Worm (Caenorhabditis elegans) whole organism, late embryonic: ENCODE measurements around the gene aff-1.

Experiments
- F13H6.1 ChIP-seq: sonication (generic microtip); optimal IDR thresholded peaks from 2 replicates; lab custom pipeline; 2016; ENCODE audit warnings: missing genetic modification characterization, missing compliant biosample characterization
- K02D7.2 ChIP-seq: sonication (generic microtip); optimal IDR thresholded peaks from 2 replicates; lab custom pipeline; 2017; ENCODE audit warnings: mild to moderate bottlenecking, missing genetic modification characterization, missing compliant biosample characterization
- K09A11.1 ChIP-seq: sonication (generic microtip); optimal IDR thresholded peaks from 2 replicates; lab custom pipeline; 2017; ENCODE audit warnings: antibody characterized with exemption, mild to moderate bottlenecking, missing genetic modification characterization, missing compliant biosample characterization; ENCODE audit not compliant: insufficient read depth
- Y22D7AL.16 ChIP-seq: sonication (generic microtip); optimal IDR thresholded peaks from 2 replicates; lab custom pipeline; 2016; ENCODE audit warnings: missing genetic modification characterization, missing compliant biosample characterization
- ceh-14 ChIP-seq: sonication (generic microtip); optimal IDR thresholded peaks from 2 replicates; lab custom pipeline; 2016; ENCODE audit warnings: missing genotype, missing genetic modification characterization, missing compliant biosample characterization
- ceh-19 ChIP-seq: fragments of 200-800 bp; sonication (Bioruptor generic); optimal IDR thresholded peaks from 2 replicates; lab custom pipeline; 2018; ENCODE audit warnings: mild to moderate bottlenecking, missing genetic modification characterization, missing compliant biosample characterization
- ceh-2 ChIP-seq: sonication (generic microtip); optimal IDR thresholded peaks from 2 replicates; lab custom pipeline; 2016; ENCODE audit warnings: missing genotype, missing genetic modification characterization, missing compliant biosample characterization
- ceh-30 ChIP-seq: fragments of 150-350 bp; optimal IDR thresholded peaks from 2 replicates; lab custom pipeline; 2014; ENCODE audit warnings: missing biosample characterization, missing genetic modification characterization
- ceh-34 ChIP-seq: sonication (generic microtip); optimal IDR thresholded peaks from 2 replicates; lab custom pipeline; 2016; ENCODE audit warnings: mild to moderate bottlenecking, missing genetic modification characterization, missing compliant biosample characterization
- ceh-48 ChIP-seq: sonication (generic microtip); optimal IDR thresholded peaks from 2 replicates; lab custom pipeline; 2016; ENCODE audit warnings: missing genetic modification characterization, inconsistent platforms, missing compliant biosample characterization
- ceh-6 ChIP-seq: fragments of 200-800 bp; sonication (Bioruptor generic); optimal IDR thresholded peaks from 2 replicates; lab custom pipeline; 2018; ENCODE audit warnings: mild to moderate bottlenecking, missing genetic modification characterization, missing compliant biosample characterization
- che-1 ChIP-seq: sonication (generic microtip); optimal IDR thresholded peaks from 2 replicates; lab custom pipeline; 2016; ENCODE audit warnings: mild to moderate bottlenecking, missing genetic modification characterization, missing compliant biosample characterization
- dmd-4 ChIP-seq: sonication (generic microtip); optimal IDR thresholded peaks from 2 replicates; lab custom pipeline; 2016; ENCODE audit warnings: borderline replicate concordance, missing genetic modification characterization, missing compliant biosample characterization
- dve-1 ChIP-seq: sonication (generic microtip); optimal IDR thresholded peaks from 2 replicates; lab custom pipeline; 2017; ENCODE audit warnings: antibody characterized with exemption, mild to moderate bottlenecking, missing genetic modification characterization, missing compliant biosample characterization
- elt-2 ChIP-seq: sonication (generic microtip); optimal IDR thresholded peaks from 2 replicates; lab custom pipeline; 2016; ENCODE audit warnings: missing genetic modification reagents, missing genetic modification characterization, missing compliant biosample characterization
- fax-1 ChIP-seq: sonication (generic microtip); optimal IDR thresholded peaks from 2 replicates; lab custom pipeline; 2016; ENCODE audit warnings: missing genotype, missing genetic modification characterization, missing compliant biosample characterization
- fkh-10 ChIP-seq: fragments of 150-350 bp; optimal IDR thresholded peaks from 2 replicates; lab custom pipeline; 2014; ENCODE audit warnings: missing biosample characterization, missing genetic modification reagents, missing genetic modification characterization
- hlh-15 ChIP-seq: sonication (generic microtip); optimal IDR thresholded peaks from 2 replicates; lab custom pipeline; 2016; ENCODE audit warnings: missing genetic modification characterization, missing compliant biosample characterization
- lin-11 ChIP-seq: fragments of 200-800 bp; sonication (Bioruptor generic); optimal IDR thresholded peaks from 2 replicates; lab custom pipeline; 2018; ENCODE audit warnings: mild to moderate bottlenecking, missing genetic modification characterization, missing compliant biosample characterization
- madf-2 ChIP-seq: sonication (generic microtip); optimal IDR thresholded peaks from 2 replicates; lab custom pipeline; 2017; ENCODE audit warnings: missing genetic modification characterization, missing compliant biosample characterization
- nfya-1 ChIP-seq: sonication (generic microtip); optimal IDR thresholded peaks from 2 replicates; lab custom pipeline; 2017; ENCODE audit warnings: missing genetic modification characterization, mild to moderate bottlenecking, missing compliant biosample characterization, antibody characterized with exemption, moderate library complexity
- nhr-11 ChIP-seq: fragments of 150-350 bp; optimal IDR thresholded peaks from 2 replicates; lab custom pipeline; 2014; ENCODE audit warnings: missing biosample characterization, missing genetic modification characterization
- nhr-232 ChIP-seq: sonication (generic microtip); optimal IDR thresholded peaks from 2 replicates; lab custom pipeline; 2016; ENCODE audit warnings: missing genetic modification characterization, missing compliant biosample characterization
- npax-4 ChIP-seq: sonication (generic microtip); optimal IDR thresholded peaks from 2 replicates; lab custom pipeline; 2016; ENCODE audit warnings: missing genetic modification characterization, missing compliant biosample characterization
- pax-1 ChIP-seq: fragments of 150-350 bp; optimal IDR thresholded peaks from 2 replicates; lab custom pipeline; 2014; ENCODE audit warnings: missing biosample characterization, missing genetic modification characterization
- pros-1 ChIP-seq: fragments of 150-350 bp; optimal IDR thresholded peaks from 2 replicates; lab custom pipeline; 2014; ENCODE audit warnings: missing biosample characterization, missing genetic modification reagents, missing genetic modification characterization
- ref-2 ChIP-seq: sonication (generic microtip); optimal IDR thresholded peaks from 2 replicates; lab custom pipeline; 2016; ENCODE audit warnings: missing genetic modification characterization, missing compliant biosample characterization
- rnt-1 ChIP-seq: sonication (generic microtip); optimal IDR thresholded peaks from 2 replicates; lab custom pipeline; 2016; ENCODE audit warnings: missing genetic modification characterization, missing compliant biosample characterization
- sox-2 ChIP-seq: fragments of 200-800 bp; sonication (Bioruptor generic); IDR thresholded peaks from 2 replicates; pipeline ENCODE4 v1.3.6; 2022; ENCODE audit warnings: missing genetic modification reagents, missing genetic modification characterization, missing compliant biosample characterization
- sox-4 ChIP-seq: sonication (generic microtip); optimal IDR thresholded peaks from 2 replicates; lab custom pipeline; 2017; ENCODE audit warnings: mild to moderate bottlenecking, missing genetic modification characterization, inconsistent platforms, missing compliant biosample characterization
- tbx-2 ChIP-seq: sonication (generic microtip); optimal IDR thresholded peaks from 2 replicates; lab custom pipeline; 2016; ENCODE audit warnings: missing genetic modification characterization, missing compliant biosample characterization
- ttx-3 ChIP-seq: sonication (generic microtip); optimal IDR thresholded peaks from 2 replicates; lab custom pipeline; 2016; ENCODE audit warnings: missing genetic modification reagents, missing genetic modification characterization, missing compliant biosample characterization
- unc-42 ChIP-seq: sonication (generic microtip); optimal IDR thresholded peaks from 2 replicates; lab custom pipeline; 2016; ENCODE audit warnings: missing genotype, missing genetic modification characterization, missing compliant biosample characterization
- unc-55 ChIP-seq: sonication (generic microtip); optimal IDR thresholded peaks from 2 replicates; lab custom pipeline; 2017; ENCODE audit warnings: missing biosample characterization, missing genetic modification reagents, missing genetic modification characterization
- zip-5 ChIP-seq: sonication (generic microtip); optimal IDR thresholded peaks from 2 replicates; lab custom pipeline; 2016; ENCODE audit warnings: missing genetic modification characterization, missing compliant biosample characterization

aff-1 gene

ce11 chrII:6846723-6847122, 16.8 kb downstream of the aff-1 start:
- TF ChIP-seq lin-11 (tag; lab: Kevin White, UChicago) (no peak), nfya-1 (tag; lab: Kevin White, UChicago) (no peak), ref-2 (peak; percentile 15), ttx-3 (tag; lab: Kevin White, UChicago) (no peak), madf-2 (tag; lab: Kevin White, UChicago) (no peak), tbx-2 (tag; lab: Kevin White, UChicago) (peak; percentile 29), dmd-4 (tag; lab: Kevin White, UChicago) (no peak), nhr-232 (tag; lab: Kevin White, UChicago) (no peak), sox-2 (GFP tag; lab: Robert Waterston, UW) (no peak), ceh-6 (GFP tag; lab: Kevin White, UChicago) (peak; percentile 50), K09A11.1 (tag; lab: Kevin White, UChicago) (no peak), ceh-34 (tag; lab: Kevin White, UChicago) (no peak), fkh-10 (GFP tag; lab: Kevin White, UChicago) (no peak), zip-5 (tag; lab: Kevin White, UChicago) (no peak), che-1 (tag; lab: Kevin White, UChicago) (no peak), ceh-2 (tag; lab: Kevin White, UChicago) (no peak), pax-1 (tag; lab: Kevin White, UChicago) (no peak), unc-55 (GFP tag; lab: Kevin White, UChicago) (no peak), nhr-11 (tag; lab: Kevin White, UChicago) (no peak), unc-42 (tag; lab: Kevin White, UChicago) (peak; percentile 5), K02D7.2 (tag; lab: Kevin White, UChicago) (no peak), npax-4 (tag; lab: Kevin White, UChicago) (no peak)
- TF ChIP-seq, all 69 proteins: peak for 4

- TF ChIP-seq Y22D7AL.16 (tag; lab: Kevin White, UChicago) (no peak), ceh-19 (GFP tag; lab: Kevin White, UChicago) (no peak), hlh-15 (tag; lab: Kevin White, UChicago) (no peak), F13H6.1 (no peak), ceh-14 (tag; lab: Kevin White, UChicago) (no peak)
Measured at ce11 chrII:6845006-6845459, 18.5 kb downstream of the aff-1 start.

DNA sequence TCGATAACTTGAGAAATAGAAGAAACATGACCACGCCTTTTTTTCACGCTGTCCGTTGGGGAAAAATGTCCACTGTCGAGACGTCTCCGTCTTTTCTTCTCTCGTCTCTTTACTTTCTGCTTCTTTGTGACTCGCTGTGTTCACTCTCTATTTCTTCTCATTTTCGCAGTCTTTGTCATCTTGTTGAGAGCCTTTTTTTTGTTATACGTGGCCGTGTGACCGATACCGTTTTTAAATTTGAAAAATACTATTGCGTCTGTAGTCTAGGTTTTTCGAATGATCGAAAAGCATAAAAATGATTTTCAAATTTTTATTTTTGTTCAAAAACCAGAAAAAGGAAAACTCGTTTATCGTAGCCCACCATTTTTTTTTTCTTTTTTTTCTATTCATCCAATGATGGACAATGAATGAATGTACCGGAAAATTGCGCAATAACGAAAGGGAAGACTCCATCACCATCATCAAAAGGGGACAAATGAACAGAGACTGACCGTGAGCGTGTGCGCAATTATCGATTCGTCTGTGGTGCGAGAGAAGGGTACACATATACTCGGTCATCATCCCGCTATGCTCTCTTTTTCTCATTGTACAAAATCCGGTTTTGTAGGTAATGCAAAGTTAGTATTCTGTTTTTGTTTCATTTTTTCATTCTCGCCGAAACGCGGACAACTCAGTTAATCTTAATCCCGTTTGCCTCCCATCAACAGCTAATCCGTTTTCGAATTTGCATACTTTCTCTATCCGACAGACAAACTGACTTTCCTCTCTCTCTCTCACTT, 19.1 kb downstream of the aff-1 start:
- TF ChIP-seq rnt-1 (no peak), pros-1 (peak; percentile 43), sox-2 (GFP tag; lab: Robert Waterston, UW) (peak; percentile 31; the same call in 1 of the 2 replicates), unc-42 (tag; lab: Kevin White, UChicago) (peak; percentile 84), ceh-48 (tag; lab: Kevin White, UChicago) (peak; percentile 45)

ce11 chrII:6843680-6844079, 19.9 kb downstream of the aff-1 start:
- no peak for TF ChIP-seq dmd-4 (tag; lab: Kevin White, UChicago)
- TF ChIP-seq sox-4 (tag; lab: Kevin White, UChicago): no peak
- no peak for TF ChIP-seq Y22D7AL.16 (tag; lab: Kevin White, UChicago)
- TF ChIP-seq ref-2: peak; percentile 17
- TF ChIP-seq sox-2 (GFP tag; lab: Robert Waterston, UW): peak; percentile 27; the same call in 1 of the 2 replicates
- TF ChIP-seq nhr-11 (tag; lab: Kevin White, UChicago): no peak
- TF ChIP-seq tbx-2 (tag; lab: Kevin White, UChicago): peak; percentile 30
- no peak for TF ChIP-seq ceh-30 (tag; lab: Kevin White, UChicago)
- TF ChIP-seq che-1 (tag; lab: Kevin White, UChicago): no peak
- no peak for TF ChIP-seq fax-1 (tag; lab: Kevin White, UChicago)
- no peak for TF ChIP-seq nhr-232 (tag; lab: Kevin White, UChicago)
- TF ChIP-seq dve-1: no peak
- TF ChIP-seq elt-2: no peak
- TF ChIP-seq, all 69 proteins: peak for 3
